Fruit fly (Drosophila melanogaster): Measurements from ENCODE around the gene CG13377.

dm6 chrX:277885-278284 lies 14.1 kb upstream of the CG13377 start:
- no peak for TF ChIP-seq Hr39 (GFP tag; optimal IDR thresholded peaks at IDR 0.05)
- no peak for TF ChIP-seq CG1621 (tag; optimal IDR thresholded peaks at IDR 0.05)
- no peak for TF ChIP-seq Blimp-1 (GFP tag; optimal IDR thresholded peaks at IDR 0.05)
- TF ChIP-seq CG6792 (GFP tag; optimal IDR thresholded peaks at IDR 0.05), result no peak
- no peak for TF ChIP-seq Hr38 (GFP tag; optimal IDR thresholded peaks at IDR 0.05)
- no peak for TF ChIP-seq Sox15 (GFP tag; optimal IDR thresholded peaks at IDR 0.05)
- TF ChIP-seq CG32006 (GFP tag; optimal IDR thresholded peaks at IDR 0.05), result no peak
- no peak for TF ChIP-seq CG15336 (GFP tag; IDR thresholded peaks at IDR 0.05)
- TF ChIP-seq CG8632 (GFP tag; optimal IDR thresholded peaks at IDR 0.05), result no peak
- no peak for TF ChIP-seq OdsH (GFP tag; optimal IDR thresholded peaks at IDR 0.05)
- TF ChIP-seq CG6276 (GFP tag; optimal IDR thresholded peaks at IDR 0.05), result no peak
- TF ChIP-seq CG7368 (GFP tag; optimal IDR thresholded peaks at IDR 0.05), result no peak
- no peak for TF ChIP-seq CG10669 (GFP tag; optimal IDR thresholded peaks at IDR 0.05)
- no peak for TF ChIP-seq Ets96B (tag; optimal IDR thresholded peaks at IDR 0.05)

Data from whole organism, prepupa.